Worm (Caenorhabditis elegans): ENCODE data around the gene fbxc-30.
"Not testable (repeated sequence)": the region's sequence is repeated elsewhere in the genome, so short reads cannot be mapped to it uniquely, and the experiment has no call there.

The fbxc-30 gene

DNA sequence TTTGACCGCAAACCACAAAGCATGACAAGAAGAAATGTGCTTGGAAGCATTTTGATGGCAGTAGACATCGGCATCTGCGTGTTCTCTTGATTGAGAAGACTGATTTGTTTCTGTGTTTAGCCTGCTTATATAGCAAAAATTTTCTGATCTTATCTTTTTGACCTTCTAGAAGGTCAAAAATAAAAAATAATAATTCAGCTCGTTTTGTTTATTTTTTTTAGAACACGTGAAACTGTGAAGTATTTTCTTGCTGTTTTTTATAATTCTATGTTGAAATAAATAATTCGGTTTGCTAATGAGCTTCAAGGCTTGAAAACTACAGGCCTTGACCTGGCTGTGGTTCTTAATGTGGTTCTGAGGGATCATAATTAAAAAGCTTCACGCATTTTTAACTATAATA, 9.9 kb downstream of the fbxc-30 start, which contains the start of gene R07C3.13:
Gene R07C3.13 (minus strand): TSS at position 101 of the 400 bp plus-strand sequence.
- TF ChIP-seq lim-6 (tag; optimal IDR thresholded peaks at IDR 0.05) (no peak), che-1 (tag; optimal IDR thresholded peaks at IDR 0.05) (no peak), C38D4.7 (GFP tag; optimal IDR thresholded peaks at IDR 0.05) (no peak), syd-9 (tag; optimal IDR thresholded peaks at IDR 0.05) (no peak), pax-1 (tag; optimal IDR thresholded peaks at IDR 0.05) (no peak), unc-86 (tag; optimal IDR thresholded peaks at IDR 0.05) (no peak), gmeb-2 (tag; optimal IDR thresholded peaks at IDR 0.05) (no peak), pha-2 (tag; optimal IDR thresholded peaks at IDR 0.05) (no peak), ceh-24 (tag; optimal IDR thresholded peaks at IDR 0.05) (no peak), dmd-4 (tag; optimal IDR thresholded peaks at IDR 0.05; ENCODE audit: borderline replicate concordance) (no peak), unc-3 (GFP tag; conservative IDR thresholded peaks at IDR 0.05) (no peak), unc-3 (tag; optimal IDR thresholded peaks at IDR 0.05) (no peak), nhr-11 (tag; optimal IDR thresholded peaks at IDR 0.05) (no peak), mec-3 (tag; optimal IDR thresholded peaks at IDR 0.05; ENCODE audit: borderline replicate concordance) (no peak), ceh-30 (tag; optimal IDR thresholded peaks at IDR 0.05) (no peak), pha-4 (tag; optimal IDR thresholded peaks at IDR 0.05) (no peak), hlh-13 (GFP tag; optimal IDR thresholded peaks at IDR 0.05) (no peak), elt-4 (tag; optimal IDR thresholded peaks at IDR 0.05) (no peak), fax-1 (tag; optimal IDR thresholded peaks at IDR 0.05) (no peak), hlh-6 (tag; optimal IDR thresholded peaks at IDR 0.05) (no peak), ztf-16 (tag; optimal IDR thresholded peaks at IDR 0.05) (no peak)

DNA sequence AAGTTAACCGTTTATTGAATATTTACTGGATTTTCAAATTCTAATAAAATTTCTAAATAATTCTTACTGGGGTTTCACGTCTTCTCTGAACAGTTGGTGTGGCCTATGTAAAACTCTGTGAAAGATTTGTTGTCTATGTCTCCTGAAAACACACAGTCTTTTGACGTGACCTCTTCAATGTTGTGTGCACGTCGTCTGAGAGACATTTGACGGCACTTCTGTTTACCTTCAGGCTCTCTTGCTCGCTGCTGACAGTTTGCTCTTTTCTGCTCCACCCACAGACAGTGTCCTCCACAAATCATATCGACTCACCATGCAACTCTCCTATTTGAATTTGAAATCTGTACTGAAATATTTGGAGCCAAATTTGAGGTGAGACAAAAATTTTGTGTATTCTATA, 13.4 kb downstream of the fbxc-30 start, which contains the start of gene fbxc-34:
Gene fbxc-34 (plus strand): TSS at position 301 of the 400 bp plus-strand sequence.
- TF ChIP-seq tbx-7, unc-86, ztf-16 (tag; optimal IDR thresholded peaks at IDR 0.05): not testable (repeated sequence)

DNA sequence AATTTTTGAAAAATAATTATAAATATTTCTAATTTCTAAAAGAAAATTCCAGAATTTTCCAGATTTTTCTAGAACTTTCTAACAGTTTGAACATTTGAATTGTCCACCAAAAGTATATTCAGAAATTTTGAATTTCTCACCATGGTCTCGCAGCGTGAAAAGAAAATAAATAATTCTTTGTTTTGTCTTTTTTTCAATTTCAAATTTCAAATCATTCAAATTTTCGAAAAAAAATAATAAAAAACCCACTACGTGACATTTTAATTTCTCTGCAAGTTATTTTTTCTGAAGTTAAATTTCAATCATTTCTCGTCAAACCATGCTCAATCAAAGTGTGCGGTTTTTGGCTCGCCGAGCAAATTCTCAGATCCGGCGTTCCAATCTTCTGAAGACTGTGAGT, 15.3 kb downstream of the fbxc-30 start, which contains the start of gene acs-15:
Gene acs-15 (plus strand): TSS at position 301 of the 400 bp plus-strand sequence.
- TF ChIP-seq pax-1 (tag; optimal IDR thresholded peaks at IDR 0.05), result no peak
- no peak for TF ChIP-seq mec-3 (tag; optimal IDR thresholded peaks at IDR 0.05; ENCODE audit: borderline replicate concordance)
- TF ChIP-seq ceh-14 (tag; optimal IDR thresholded peaks at IDR 0.05), result no peak
- TF ChIP-seq nfya-1 (tag; optimal IDR thresholded peaks at IDR 0.05), result no peak
- TF ChIP-seq elt-2 (tag; optimal IDR thresholded peaks at IDR 0.05), result no peak
- TF ChIP-seq ceh-48 (tag; optimal IDR thresholded peaks at IDR 0.05), result no peak
- TF ChIP-seq nhr-232 (tag; optimal IDR thresholded peaks at IDR 0.05), result no peak
- no peak for TF ChIP-seq che-1 (tag; optimal IDR thresholded peaks at IDR 0.05)
- TF ChIP-seq F13H6.1 (tag; optimal IDR thresholded peaks at IDR 0.05), result no peak
- no peak for TF ChIP-seq K02D7.2 (tag; optimal IDR thresholded peaks at IDR 0.05)
- no peak for TF ChIP-seq ceh-22 (tag; optimal IDR thresholded peaks at IDR 0.05)
- no peak for TF ChIP-seq unc-3 (GFP tag; conservative IDR thresholded peaks at IDR 0.05)
- no peak for TF ChIP-seq unc-3 (tag; optimal IDR thresholded peaks at IDR 0.05)
- no peak for TF ChIP-seq tbx-2 (tag; optimal IDR thresholded peaks at IDR 0.05)
- no peak for TF ChIP-seq sox-4 (tag; optimal IDR thresholded peaks at IDR 0.05)
- TF ChIP-seq nhr-11 (tag; optimal IDR thresholded peaks at IDR 0.05), result no peak
- no peak for TF ChIP-seq fkh-6 (tag; optimal IDR thresholded peaks at IDR 0.05)

DNA sequence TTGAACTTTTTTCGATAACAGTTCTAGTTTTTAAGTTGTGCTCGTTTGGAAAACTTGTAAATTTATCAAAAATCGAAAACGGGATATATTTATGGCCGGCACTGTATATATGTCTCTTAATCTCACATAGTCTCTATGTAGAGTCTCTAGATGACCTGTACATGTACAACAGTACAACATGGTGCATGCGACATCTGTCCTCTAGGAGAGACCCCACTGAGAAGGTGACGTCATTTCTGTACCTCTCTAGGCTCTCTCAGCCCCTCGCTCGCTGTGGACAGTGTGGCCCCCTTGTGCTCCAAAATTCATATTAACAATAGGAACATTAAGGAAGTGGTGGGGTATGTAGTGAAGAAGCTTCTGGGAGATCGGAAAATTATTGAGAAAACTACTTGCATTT, 19.8 kb downstream of the fbxc-30 start:
- no peak for TF ChIP-seq dve-1 (tag; optimal IDR thresholded peaks at IDR 0.05)
- no peak for TF ChIP-seq Y22D7AL.16 (tag; optimal IDR thresholded peaks at IDR 0.05)
- peak; percentile 83 for TF ChIP-seq ref-2 (tag; optimal IDR thresholded peaks at IDR 0.05)
- TF ChIP-seq pat-9 (tag; optimal IDR thresholded peaks at IDR 0.05), result no peak
- no peak for TF ChIP-seq fkh-6 (tag; optimal IDR thresholded peaks at IDR 0.05)
- no peak for TF ChIP-seq mec-3 (tag; optimal IDR thresholded peaks at IDR 0.05; ENCODE audit: borderline replicate concordance)
- TF ChIP-seq C08G9.2 (tag; optimal IDR thresholded peaks at IDR 0.05), result no peak

Measured in whole organism, late embryonic.